Fruit fly (Drosophila melanogaster): Measurements from ENCODE around the gene CG6769.

The CG6769 gene

dm6 chrX:17886107-17886448, 25.3 kb downstream of the CG6769 start (continued):
- TF ChIP-seq eyg (GFP tag; optimal IDR thresholded peaks at IDR 0.05) (no peak), Lhr (GFP tag; optimal IDR thresholded peaks at IDR 0.05) (no peak), insv (GFP tag; optimal IDR thresholded peaks at IDR 0.05) (peak; percentile 78 to 96), Xrp1 (GFP tag; IDR thresholded peaks at IDR 0.05) (no peak), CG6272 (GFP tag; IDR thresholded peaks at IDR 0.05) (no peak), CG10654 (GFP tag; optimal IDR thresholded peaks at IDR 0.05) (no peak), Atf3 (GFP tag; optimal IDR thresholded peaks at IDR 0.05) (no peak), Poxn (GFP tag; IDR thresholded peaks at IDR 0.05) (no peak), C15 (GFP tag; IDR thresholded peaks at IDR 0.05) (no peak), eve (GFP tag; optimal IDR thresholded peaks at IDR 0.05) (peak in 1 of 2 experiments; percentile 70), zfh1 (GFP tag; IDR thresholded peaks at IDR 0.05) (no peak), D (optimal IDR thresholded peaks at IDR 0.05) (no peak), D (GFP tag; optimal IDR thresholded peaks at IDR 0.05) (no peak), Neu2 (GFP tag; optimal IDR thresholded peaks at IDR 0.05; ENCODE audit: borderline replicate concordance) (no peak), NC2β (GFP tag; optimal IDR thresholded peaks at IDR 0.05) (no peak), CG3407 (GFP tag; optimal IDR thresholded peaks at IDR 0.05) (no peak), bcd (GFP tag; optimal IDR thresholded peaks at IDR 0.05) (no peak), tio (GFP tag; optimal IDR thresholded peaks at IDR 0.05) (no peak), ERR (GFP tag; optimal IDR thresholded peaks at IDR 0.05) (no peak), CG10366 (GFP tag; IDR thresholded peaks at IDR 0.05) (no peak), CG7786 (GFP tag; optimal IDR thresholded peaks at IDR 0.05) (no peak)

- TF ChIP-seq D (optimal IDR thresholded peaks at IDR 0.05) (no peak), D (GFP tag; optimal IDR thresholded peaks at IDR 0.05) (no peak), Hr51 (GFP tag; optimal IDR thresholded peaks at IDR 0.05) (peak in 1 of 2 experiments; percentile 22), CG11504 (tag; optimal IDR thresholded peaks at IDR 0.05) (peak; percentile 23), H2.0 (GFP tag; IDR thresholded peaks at IDR 0.05) (no peak), GATAe (GFP tag; conservative IDR thresholded peaks at IDR 0.05) (no peak), C15 (GFP tag; IDR thresholded peaks at IDR 0.05) (no peak), CG9727 (GFP tag; optimal IDR thresholded peaks at IDR 0.05) (no peak), CG15479 (GFP tag; optimal IDR thresholded peaks at IDR 0.05) (no peak), CG13894 (tag; optimal IDR thresholded peaks at IDR 0.05) (no peak), psq (GFP tag; optimal IDR thresholded peaks at IDR 0.05) (peak; percentile 72), MESR4 (GFP tag; optimal IDR thresholded peaks at IDR 0.05) (peak; percentile 73), Gsc (GFP tag; IDR thresholded peaks at IDR 0.05) (no peak), eve (GFP tag; optimal IDR thresholded peaks at IDR 0.05) (no peak), hkb (optimal IDR thresholded peaks at IDR 0.05) (no peak), hkb (GFP tag; IDR thresholded peaks at IDR 0.05) (no peak), insv (GFP tag; optimal IDR thresholded peaks at IDR 0.05) (peak in 1 of 2 experiments; percentile 90), Lpt (GFP tag; optimal IDR thresholded peaks at IDR 0.05) (no peak), CG8359 (GFP tag; optimal IDR thresholded peaks at IDR 0.05; ENCODE audit: borderline replicate concordance) (no peak), Pdp1 (GFP tag; optimal IDR thresholded peaks at IDR 0.05) (no peak), CG3065 (GFP tag; optimal IDR thresholded peaks at IDR 0.05) (no peak), org-1 (GFP tag; optimal IDR thresholded peaks at IDR 0.05) (no peak), jigr1 (GFP tag; IDR thresholded peaks at IDR 0.05) (no peak), pum (GFP tag; optimal IDR thresholded peaks at IDR 0.05) (no peak), corto (GFP tag; optimal IDR thresholded peaks at IDR 0.05) (peak; percentile 61), nom (GFP tag; optimal IDR thresholded peaks at IDR 0.05) (peak; percentile 95), dati (GFP tag; IDR thresholded peaks at IDR 0.05) (no peak), CG12391 (tag; optimal IDR thresholded peaks at IDR 0.05) (no peak), CG2889 (GFP tag; IDR thresholded peaks at IDR 0.05) (no peak), Bgb (GFP tag; IDR thresholded peaks at IDR 0.05; ENCODE audit: partially characterized antibody) (no peak), Lim3 (GFP tag; IDR thresholded peaks at IDR 0.05) (no peak), CG13123 (GFP tag; optimal IDR thresholded peaks at IDR 0.05) (no peak), YL-1 (GFP tag; optimal IDR thresholded peaks at IDR 0.05) (peak; percentile 47), caup (GFP tag; optimal IDR thresholded peaks at IDR 0.05; ENCODE audit: severe bottlenecking) (no peak)
Observed at dm6 chrX:17886449-17887207, 25.8 kb downstream of the CG6769 start.

Measured in whole organism, embryonic.